Fruit fly (Drosophila melanogaster) S2 (cell line): ENCODE results near the gene Lk6.

Source experiments
- CG8478 ChIP-seq: fragments of >200 bp; optimal IDR thresholded peaks from 2 replicates; lab custom pipeline; 2018
- CTCF ChIP-seq, 2 experiments: fragments of >200 bp; optimal IDR thresholded peaks; 2 replicates each; lab custom pipeline; 2018

dm6 chr3R:11780181-11780688 lies 16.0 kb upstream of the Lk6 start:
- TF ChIP-seq CG8478 (lab: Kevin White, UChicago) (no peak), CTCF (optimal IDR thresholded peaks at IDR 0.05; lab: Kevin White, UChicago) (no peak)
